Worm (Caenorhabditis elegans) whole organism, early embryonic: ENCODE measurements around the gene tsen-2.

Experiments used
- aly-1 ChIP-seq: sonication (generic microtip); optimal IDR thresholded peaks from 2 replicates; lab custom pipeline; 2016; ENCODE audit warnings: missing genetic modification characterization, missing compliant biosample characterization
- ama-1 ChIP-seq: fragments of 150-350 bp; optimal IDR thresholded peaks from 2 replicates; lab custom pipeline; 2014
- ceh-36 ChIP-seq: sonication (generic microtip); optimal IDR thresholded peaks from 2 replicates; lab custom pipeline; 2016; ENCODE audit warnings: missing genetic modification characterization, inconsistent platforms, missing compliant biosample characterization
- ets-7 ChIP-seq: sonication (generic microtip); optimal IDR thresholded peaks from 2 replicates; lab custom pipeline; 2016; ENCODE audit warnings: missing genotype, missing genetic modification characterization, missing compliant biosample characterization
- flt-1 ChIP-seq: fragments of 200-800 bp; sonication (Bioruptor generic); IDR thresholded peaks from 2 replicates; pipeline ENCODE4 v1.3.6; 2022; ENCODE audit warnings: missing genetic modification characterization, missing compliant biosample characterization
- hmg-4 ChIP-seq: fragments of 200-800 bp; sonication (Bioruptor generic); optimal IDR thresholded peaks from 2 replicates; lab custom pipeline; 2018; ENCODE audit warnings: mild to moderate bottlenecking, missing genetic modification characterization, missing compliant biosample characterization
- scrt-1 ChIP-seq: fragments of 200-800 bp; sonication (Bioruptor generic); IDR thresholded peaks from 2 replicates; pipeline ENCODE4 v1.3.6; 2022; ENCODE audit warnings: missing genetic modification characterization, missing compliant biosample characterization
- sea-1 ChIP-seq: fragments of 200-800 bp; sonication (Bioruptor generic); conservative IDR thresholded peaks from 2 replicates; pipeline ENCODE4 v1.3.6; 2022; ENCODE audit warnings: missing genetic modification characterization, missing compliant biosample characterization
- tbx-11 ChIP-seq: fragments of 200-800 bp; sonication (Bioruptor generic); IDR thresholded peaks from 2 replicates; pipeline ENCODE4 v1.3.6; 2022; ENCODE audit warnings: missing genetic modification characterization, missing compliant biosample characterization
- tbx-37 ChIP-seq: fragments of 200-800 bp; sonication (Bioruptor generic); conservative IDR thresholded peaks from 2 replicates; pipeline ENCODE4 v1.3.6; 2022; ENCODE audit warnings: missing genetic modification reagents, missing genetic modification characterization, missing compliant biosample characterization
- tra-4 ChIP-seq: sonication (generic microtip); optimal IDR thresholded peaks from 2 replicates; lab custom pipeline; 2017; ENCODE audit warnings: missing genetic modification characterization, missing compliant biosample characterization

DNA sequence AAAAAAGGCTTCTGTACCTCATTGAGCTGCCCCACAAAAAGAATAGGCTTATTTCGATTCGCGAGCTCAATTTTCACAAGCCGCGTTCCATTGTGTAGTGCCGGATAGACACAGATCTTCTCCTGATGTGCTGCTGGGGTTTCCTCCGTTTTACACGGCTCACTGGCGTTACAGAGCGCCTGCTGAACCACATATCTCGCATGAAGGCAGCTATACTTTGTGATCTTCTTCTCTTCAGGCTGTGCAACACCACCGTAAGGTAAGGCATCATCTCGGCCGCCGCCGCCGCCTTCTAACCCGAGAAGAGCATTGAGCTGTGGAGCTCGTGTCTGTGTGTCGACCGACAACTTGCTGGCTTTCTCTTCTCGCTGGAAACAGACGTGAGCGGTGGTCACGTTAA, 44.5 kb downstream of the tsen-2 start:
- TF ChIP-seq hmg-4: no peak
- TF ChIP-seq ama-1 (lab: Kevin White, UChicago): no peak
- TF ChIP-seq sea-1 (GFP tag; lab: Robert Waterston, UW): no peak
- TF ChIP-seq flt-1 (GFP tag; lab: Robert Waterston, UW): no peak
- TF ChIP-seq scrt-1 (GFP tag; lab: Robert Waterston, UW): no peak
- no peak for TF ChIP-seq aly-1 (tag; lab: Kevin White, UChicago)
- no peak for TF ChIP-seq tbx-11 (GFP tag; lab: Robert Waterston, UW)
- TF ChIP-seq ets-7 (tag; lab: Kevin White, UChicago): no peak
- no peak for TF ChIP-seq tra-4 (tag; lab: Kevin White, UChicago)
- no peak for TF ChIP-seq tbx-37 (GFP tag; lab: Robert Waterston, UW)
- TF ChIP-seq ceh-36: no peak
